Worm (Caenorhabditis elegans) whole organism, mixed stage, embryonic: ENCODE data around the gene crn-6.
A peak's percentile ranks its signal among the peaks of the same experiment; 100 is the strongest.

ENCODE experiments used
- blmp-1 ChIP-seq: fragments of 150-350 bp; optimal IDR thresholded peaks from 2 replicates; lab custom pipeline; 2014; ENCODE audit warnings: missing biosample characterization, missing genetic modification characterization
- ceh-43 ChIP-seq: fragments of 200-800 bp; sonication (Bioruptor generic); optimal IDR thresholded peaks from 2 replicates; lab custom pipeline; 2018; ENCODE audit warnings: mild to moderate bottlenecking, missing genetic modification characterization, moderate library complexity, missing compliant biosample characterization
- elt-1 ChIP-seq: sonication (generic microtip); optimal IDR thresholded peaks from 2 replicates; lab custom pipeline; 2017; ENCODE audit warnings: missing genetic modification characterization, mild to moderate bottlenecking, missing compliant biosample characterization, antibody characterized with exemption, moderate library complexity, borderline replicate concordance; ENCODE audit not compliant: insufficient read depth
- nhr-76 ChIP-seq: sonication (generic microtip); optimal IDR thresholded peaks from 2 replicates; lab custom pipeline; 2017; ENCODE audit warnings: missing biosample characterization, missing genetic modification characterization
- sptf-1 ChIP-seq: sonication (generic microtip); optimal IDR thresholded peaks from 2 replicates; lab custom pipeline; 2017; ENCODE audit warnings: mild to moderate bottlenecking, missing genetic modification characterization, moderate library complexity, missing compliant biosample characterization
- unc-39 ChIP-seq: fragments of 150-350 bp; optimal IDR thresholded peaks from 2 replicates; lab custom pipeline; 2014; ENCODE audit warnings: missing biosample characterization, missing genetic modification characterization
- unc-62 ChIP-seq: fragments of 150-350 bp; optimal IDR thresholded peaks from 2 replicates; lab custom pipeline; 2014; ENCODE audit warnings: missing biosample characterization, missing genetic modification reagents, missing genetic modification characterization
- zip-8 ChIP-seq: fragments of 150-350 bp; optimal IDR thresholded peaks from 2 replicates; lab custom pipeline; 2014; ENCODE audit warnings: missing biosample characterization, missing genetic modification characterization
- ztf-11 ChIP-seq: fragments of 150-350 bp; optimal IDR thresholded peaks from 2 replicates; lab custom pipeline; 2014; ENCODE audit warnings: missing biosample characterization, missing genetic modification characterization

ce11 chrIII:9328732-9329131 lies 38.3 kb upstream of the crn-6 start:
- TF ChIP-seq ceh-43 (GFP tag; lab: Kevin White, UChicago): no peak
- no peak for TF ChIP-seq unc-39 (tag; lab: Kevin White, UChicago)
- no peak for TF ChIP-seq blmp-1
- TF ChIP-seq nhr-76 (tag; lab: Kevin White, UChicago): no peak
- no peak for TF ChIP-seq elt-1 (tag; lab: Kevin White, UChicago)
- TF ChIP-seq unc-62 (GFP tag; lab: Kevin White, UChicago): peak; percentile 94
- TF ChIP-seq zip-8 (tag; lab: Kevin White, UChicago): no peak
- no peak for TF ChIP-seq sptf-1 (tag; lab: Kevin White, UChicago)
- TF ChIP-seq ztf-11 (tag; lab: Kevin White, UChicago): no peak
